Worm (Caenorhabditis elegans) whole organism, L2 larva: ENCODE measurements around the gene alh-1.

Source experiments
- R02D3.7 ChIP-seq: fragments of 150-350 bp; optimal IDR thresholded peaks from 2 replicates; lab custom pipeline; 2014; ENCODE audit warnings: missing biosample characterization, missing genetic modification characterization
- ama-1 ChIP-seq: fragments of 150-350 bp; optimal IDR thresholded peaks from 2 replicates; lab custom pipeline; 2018; ENCODE audit warnings: inconsistent platforms
- ceh-82 ChIP-seq: fragments of 150-350 bp; optimal IDR thresholded peaks from 2 replicates; lab custom pipeline; 2014; ENCODE audit warnings: missing biosample characterization, missing genetic modification characterization
- crh-2 ChIP-seq: sonication (generic microtip); optimal IDR thresholded peaks from 2 replicates; lab custom pipeline; 2017; ENCODE audit warnings: missing biosample characterization, missing genetic modification characterization
- elt-3 ChIP-seq: sonication (generic microtip); optimal IDR thresholded peaks from 2 replicates; lab custom pipeline; 2017; ENCODE audit warnings: missing biosample characterization, missing genetic modification characterization
- mab-5 ChIP-seq: fragments of 150-350 bp; optimal IDR thresholded peaks from 2 replicates; lab custom pipeline; 2014; ENCODE audit warnings: missing biosample characterization, missing genetic modification characterization
- nhr-77 ChIP-seq: fragments of 150-350 bp; optimal IDR thresholded peaks from 2 replicates; lab custom pipeline; 2014; ENCODE audit warnings: missing biosample characterization, missing genetic modification characterization
- sma-9 ChIP-seq, 2 experiments: fragments of 150-350 bp in 1 of 2; sonication (generic microtip) in 1 of 2; optimal IDR thresholded peaks; 2 replicates each; lab custom pipeline; 2014 to 2016; ENCODE audit warnings: missing genetic modification characterization in 2 of 2, mild to moderate bottlenecking in 1 of 2, missing biosample characterization in 1 of 2, missing compliant biosample characterization in 1 of 2, missing genetic modification reagents in 1 of 2, moderate library complexity in 1 of 2
- unc-39 ChIP-seq: fragments of 150-350 bp; optimal IDR thresholded peaks from 2 replicates; lab custom pipeline; 2014; ENCODE audit warnings: missing biosample characterization, missing genetic modification characterization
- unc-55 ChIP-seq: fragments of 150-350 bp; sonication (generic microtip); optimal IDR thresholded peaks from 3 replicates; lab custom pipeline; 2014; ENCODE audit warnings: missing biosample characterization, missing genetic modification reagents, missing genetic modification characterization
- unc-62 ChIP-seq: fragments of 150-350 bp; optimal IDR thresholded peaks from 2 replicates; lab custom pipeline; 2014; ENCODE audit warnings: missing biosample characterization, missing genetic modification reagents, missing genetic modification characterization
- ztf-11 ChIP-seq: sonication (generic microtip); optimal IDR thresholded peaks from 2 replicates; lab custom pipeline; 2017; ENCODE audit warnings: missing biosample characterization, missing genetic modification characterization

DNA sequence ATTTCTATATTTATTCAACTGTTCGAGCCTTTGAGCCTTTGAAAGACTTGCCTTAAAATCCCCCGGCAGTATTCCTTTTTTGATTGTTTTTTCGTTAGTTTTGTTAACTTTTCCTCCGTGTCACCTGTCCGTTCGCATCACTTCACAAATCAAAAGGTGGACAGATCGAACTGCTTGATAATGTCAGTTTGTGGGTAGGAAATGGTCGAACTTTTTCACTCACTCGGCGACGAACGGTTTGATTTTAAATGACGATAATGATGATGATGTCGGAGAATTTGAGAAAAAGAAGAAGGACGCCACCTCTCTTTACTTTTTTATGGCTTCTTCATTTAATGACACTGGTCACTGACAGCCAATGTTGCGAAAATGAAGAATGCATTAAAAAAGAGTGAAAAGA lies 41.5 kb downstream of the alh-1 start:
- no peak for TF ChIP-seq unc-39
- TF ChIP-seq nhr-77 (tag; lab: Kevin White, UChicago), result no peak
- no peak for TF ChIP-seq R02D3.7 (tag; lab: Kevin White, UChicago)
- no peak for TF ChIP-seq unc-55 (GFP tag; lab: Kevin White, UChicago)
- TF ChIP-seq elt-3 (tag; lab: Kevin White, UChicago), result no peak
- TF ChIP-seq ama-1 (lab: Kevin White, UChicago), result no peak
- no peak for TF ChIP-seq crh-2 (tag; lab: Kevin White, UChicago)
- TF ChIP-seq unc-62 (GFP tag; lab: Kevin White, UChicago), result no peak
- no peak for TF ChIP-seq ceh-82
- no peak for TF ChIP-seq sma-9 (GFP tag; optimal IDR thresholded peaks at IDR 0.05; lab: Kevin White, UChicago)
- TF ChIP-seq sma-9 (tag; optimal IDR thresholded peaks at IDR 0.05; lab: Kevin White, UChicago), result no peak
- no peak for TF ChIP-seq ztf-11 (tag; lab: Kevin White, UChicago)
- TF ChIP-seq mab-5 (tag; lab: Kevin White, UChicago), result no peak
